Worm (Caenorhabditis elegans): ENCODE results near the gene scvp-1.

scvp-1 gene

ce11 chrV:10894601-10895000 lies 36.5 kb downstream of the scvp-1 start, which contains the start of the genes F32D8.14 and F32D8.5 (continued):
- TF ChIP-seq nhr-28 (tag; optimal IDR thresholded peaks at IDR 0.05) (no peak), skn-1 (tag; optimal IDR thresholded peaks at IDR 0.05) (peak; percentile 79), ces-1 (GFP tag; optimal IDR thresholded peaks at IDR 0.05) (no peak), tbx-2 (tag; optimal IDR thresholded peaks at IDR 0.05) (peak; percentile 90), lin-14 (GFP tag; optimal IDR thresholded peaks at IDR 0.05) (peak; percentile 93), unc-98 (GFP tag; IDR thresholded peaks at IDR 0.05) (peak; percentile 33; the same call in 1 of the 2 replicates), nhr-237 (tag; optimal IDR thresholded peaks at IDR 0.05) (peak; percentile 27), elt-3 (tag; optimal IDR thresholded peaks at IDR 0.05) (peak in 1 of 6 experiments; percentile 77), C04F5.9 (tag; optimal IDR thresholded peaks at IDR 0.05) (peak; percentile 65), snu-23 (GFP tag; optimal IDR thresholded peaks at IDR 0.05) (peak; percentile 93), ceh-8 (GFP tag; optimal IDR thresholded peaks at IDR 0.05) (peak; percentile 51), dpl-1 (GFP tag; optimal IDR thresholded peaks at IDR 0.05) (peak; percentile 64 to 83 (median 77)), lin-15B (tag; optimal IDR thresholded peaks at IDR 0.05) (peak; percentile 84), F16B12.6 (tag; optimal IDR thresholded peaks at IDR 0.05) (no peak), mef-2 (tag; optimal IDR thresholded peaks at IDR 0.05) (no peak), alr-1 (tag; optimal IDR thresholded peaks at IDR 0.05; ENCODE audit: borderline replicate concordance) (no peak), lin-13 (GFP tag; optimal IDR thresholded peaks at IDR 0.05) (peak; percentile 75), pqm-1 (tag; optimal IDR thresholded peaks at IDR 0.05) (no peak), irx-1 (tag; optimal IDR thresholded peaks at IDR 0.05) (peak; percentile 90), ama-1 (optimal IDR thresholded peaks at IDR 0.05) (no peak), hpl-2 (GFP tag; optimal IDR thresholded peaks at IDR 0.05) (no peak), egl-13 (tag; optimal IDR thresholded peaks at IDR 0.05) (peak; percentile 85), mdl-1 (tag; optimal IDR thresholded peaks at IDR 0.05) (peak in 1 of 2 experiments; percentile 72), fkh-10 (GFP tag; optimal IDR thresholded peaks at IDR 0.05) (no peak), zip-4 (GFP tag; optimal IDR thresholded peaks at IDR 0.05) (peak; percentile 9), efl-1 (optimal IDR thresholded peaks at IDR 0.05) (peak; percentile 83 to 87), efl-1 (GFP tag; optimal IDR thresholded peaks at IDR 0.05 in 1 of 2) (peak; percentile 82 to 98), elt-2 (tag; optimal IDR thresholded peaks at IDR 0.05) (peak; percentile 53), unc-30 (tag; optimal IDR thresholded peaks at IDR 0.05) (no peak), lsy-2 (tag; optimal IDR thresholded peaks at IDR 0.05) (peak; percentile 87 to 89), egl-27 (tag; optimal IDR thresholded peaks at IDR 0.05) (no peak), mab-9 (GFP tag; IDR thresholded peaks at IDR 0.05) (peak; percentile 46; the same call in 1 of the 2 replicates), fkh-8 (tag; optimal IDR thresholded peaks at IDR 0.05) (peak; percentile 84), aly-2 (tag; optimal IDR thresholded peaks at IDR 0.05) (peak; percentile 4), sptf-1 (tag; optimal IDR thresholded peaks at IDR 0.05) (no peak), C16A3.4 (tag; optimal IDR thresholded peaks at IDR 0.05) (peak; percentile 88), C34B4.2 (tag; optimal IDR thresholded peaks at IDR 0.05) (no peak), vab-15 (tag; optimal IDR thresholded peaks at IDR 0.05) (peak; percentile 61), ceh-90 (tag; optimal IDR thresholded peaks at IDR 0.05) (peak; percentile 88), lin-39 (tag; optimal IDR thresholded peaks at IDR 0.05) (no peak), nhr-90 (tag; optimal IDR thresholded peaks at IDR 0.05; ENCODE audit: poor library complexity) (peak; percentile 88), hlh-17 (GFP tag; optimal IDR thresholded peaks at IDR 0.05; ENCODE audit: borderline replicate concordance) (no peak), ceh-63 (GFP tag; optimal IDR thresholded peaks at IDR 0.05) (no peak), dsc-1 (tag; optimal IDR thresholded peaks at IDR 0.05) (peak; percentile 90), lir-3 (tag; optimal IDR thresholded peaks at IDR 0.05; ENCODE audit: poor library complexity) (peak; percentile 96), pax-3 (tag; optimal IDR thresholded peaks at IDR 0.05) (peak; percentile 79), efl-3 (GFP tag; optimal IDR thresholded peaks at IDR 0.05) (no peak), lin-35 (GFP tag; optimal IDR thresholded peaks at IDR 0.05) (peak; percentile 85 to 88), nhr-76 (tag; optimal IDR thresholded peaks at IDR 0.05) (no peak), nhr-47 (tag; optimal IDR thresholded peaks at IDR 0.05) (peak; percentile 89), ets-5 (GFP tag; IDR thresholded peaks at IDR 0.05) (no peak), ceh-82 (tag; optimal IDR thresholded peaks at IDR 0.05) (peak; percentile 56 to 84 (median 76)), xbp-1 (tag; optimal IDR thresholded peaks at IDR 0.05) (peak; percentile 88)

Data from whole organism, L1 larva.